Worm (Caenorhabditis elegans): ENCODE measurements around the gene gpa-12.

gpa-12 gene

DNA sequence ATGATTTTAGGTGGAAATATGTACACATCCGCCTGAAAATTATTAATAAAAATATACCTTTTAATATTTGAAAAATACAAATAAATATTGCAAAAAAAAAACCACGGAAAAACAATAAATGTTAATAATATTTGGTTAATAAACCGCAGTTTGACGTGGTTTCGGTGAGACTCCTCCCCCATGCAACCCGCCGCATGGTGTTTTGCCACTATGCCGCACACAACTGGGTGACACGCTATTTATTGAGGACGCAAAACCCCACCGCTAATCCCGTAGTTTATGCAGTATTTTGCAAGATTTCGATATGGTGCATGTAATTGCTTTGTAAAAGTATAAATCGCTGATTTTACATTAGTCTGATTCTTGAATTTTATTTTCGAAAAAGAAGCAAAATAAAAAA is 53.2 kb downstream of the gpa-12 start, which contains the start of gene gly-13 (continued):
- no peak for TF ChIP-seq fkh-10 (GFP tag; optimal IDR thresholded peaks at IDR 0.05)
- TF ChIP-seq hlh-4 (tag; optimal IDR thresholded peaks at IDR 0.05): no peak
- peak in 1 of 2 experiments; percentile 49 for TF ChIP-seq mdl-1 (tag; optimal IDR thresholded peaks at IDR 0.05)
- TF ChIP-seq tlp-1 (tag; optimal IDR thresholded peaks at IDR 0.05): no peak
- no peak for TF ChIP-seq isw-1 (GFP tag; IDR thresholded peaks at IDR 0.05)
- TF ChIP-seq jun-1 (tag; optimal IDR thresholded peaks at IDR 0.05): no peak
- TF ChIP-seq lir-3 (tag; optimal IDR thresholded peaks at IDR 0.05; ENCODE audit: poor library complexity): no peak
- peak in 1 of 3 experiments; percentile 10 for TF ChIP-seq dpl-1 (GFP tag; optimal IDR thresholded peaks at IDR 0.05)
- TF ChIP-seq C04F5.9 (tag; optimal IDR thresholded peaks at IDR 0.05): no peak
- no peak for TF ChIP-seq lin-13 (GFP tag; optimal IDR thresholded peaks at IDR 0.05)
- TF ChIP-seq mep-1 (tag; optimal IDR thresholded peaks at IDR 0.05): no peak
- no peak for TF ChIP-seq nhr-84 (tag; optimal IDR thresholded peaks at IDR 0.05)
- no peak for TF ChIP-seq sptf-1 (tag; optimal IDR thresholded peaks at IDR 0.05)
- TF ChIP-seq nhr-90 (tag; optimal IDR thresholded peaks at IDR 0.05; ENCODE audit: poor library complexity): peak; percentile 49
- TF ChIP-seq C16A3.4 (tag; optimal IDR thresholded peaks at IDR 0.05): peak; percentile 34
- TF ChIP-seq ztf-4 (tag; optimal IDR thresholded peaks at IDR 0.05): no peak
- TF ChIP-seq pax-3 (tag; optimal IDR thresholded peaks at IDR 0.05): no peak
- TF ChIP-seq efl-1 (optimal IDR thresholded peaks at IDR 0.05): no peak
- peak in 1 of 2 experiments; percentile 57 for TF ChIP-seq efl-1 (GFP tag; optimal IDR thresholded peaks at IDR 0.05 in 1 of 2)
- TF ChIP-seq nhr-19 (GFP tag; conservative IDR thresholded peaks at IDR 0.05): no peak; the same call in 1 of the 2 replicates
- TF ChIP-seq nhr-85 (tag): peak; percentile 48
- peak; percentile 31 for TF ChIP-seq lin-14 (GFP tag; optimal IDR thresholded peaks at IDR 0.05)
- TF ChIP-seq nhr-71 (tag; optimal IDR thresholded peaks at IDR 0.05): peak; percentile 49
- no peak for TF ChIP-seq nhr-76 (tag; optimal IDR thresholded peaks at IDR 0.05)
- TF ChIP-seq unc-30 (tag; optimal IDR thresholded peaks at IDR 0.05): no peak
- TF ChIP-seq unc-86 (tag; optimal IDR thresholded peaks at IDR 0.05): no peak
- no peak for TF ChIP-seq ceh-88 (GFP tag; IDR thresholded peaks at IDR 0.05)
- peak; percentile 26 for TF ChIP-seq blmp-1 (tag; optimal IDR thresholded peaks at IDR 0.05)
- TF ChIP-seq egl-27 (tag; optimal IDR thresholded peaks at IDR 0.05): no peak
- TF ChIP-seq lin-35 (GFP tag; optimal IDR thresholded peaks at IDR 0.05): peak in 1 of 2 experiments; percentile 33
- peak; percentile 33 for TF ChIP-seq swsn-7 (tag; optimal IDR thresholded peaks at IDR 0.05)
- no peak for TF ChIP-seq zag-1 (tag; optimal IDR thresholded peaks at IDR 0.05)
- TF ChIP-seq egl-13 (tag; optimal IDR thresholded peaks at IDR 0.05): no peak
- no peak for TF ChIP-seq ceh-82 (tag; optimal IDR thresholded peaks at IDR 0.05)
- no peak for TF ChIP-seq lin-39 (tag; optimal IDR thresholded peaks at IDR 0.05)
- no peak for TF ChIP-seq Y116A8C.19 (tag; optimal IDR thresholded peaks at IDR 0.05; ENCODE audit: borderline replicate concordance)
- no peak for TF ChIP-seq unc-62 (GFP tag; optimal IDR thresholded peaks at IDR 0.05)
- no peak for TF ChIP-seq unc-98 (GFP tag; IDR thresholded peaks at IDR 0.05)
- no peak for TF ChIP-seq fkh-8 (tag; optimal IDR thresholded peaks at IDR 0.05)
- TF ChIP-seq snu-23 (GFP tag; optimal IDR thresholded peaks at IDR 0.05): peak; percentile 51
- no peak for TF ChIP-seq mab-9 (GFP tag; IDR thresholded peaks at IDR 0.05)

DNA sequence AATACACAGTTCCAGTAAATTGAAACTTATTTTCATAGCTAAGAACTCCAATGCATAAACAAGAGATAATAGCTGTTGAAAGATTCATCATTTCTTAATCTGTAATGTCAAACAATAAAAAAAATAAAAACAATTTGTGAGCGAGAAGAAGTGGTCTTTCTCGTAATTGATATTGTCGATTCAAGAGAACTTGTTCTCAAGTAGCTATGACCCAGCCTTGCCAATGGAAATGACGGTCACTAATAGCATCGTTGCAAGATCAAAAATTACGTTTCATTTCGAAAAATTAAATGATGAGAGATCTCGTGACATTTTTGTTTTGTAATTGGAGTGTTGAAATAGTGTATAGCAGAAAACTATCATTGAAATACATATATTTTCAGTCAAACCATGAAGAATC is 54.5 kb downstream of the gpa-12 start, which contains the start of gene B0416.7:
Gene B0416.7 (minus strand): TSS at position 101 of the 400 bp plus-strand sequence.
- TF ChIP-seq nhr-85 (tag): peak; percentile 77
- no peak for TF ChIP-seq lin-15B (tag; optimal IDR thresholded peaks at IDR 0.05)
- peak; percentile 5 for TF ChIP-seq lin-14 (GFP tag; optimal IDR thresholded peaks at IDR 0.05)
- no peak for TF ChIP-seq efl-1 (optimal IDR thresholded peaks at IDR 0.05)
- peak in 1 of 2 experiments; percentile 36 for TF ChIP-seq efl-1 (GFP tag; optimal IDR thresholded peaks at IDR 0.05 in 1 of 2)
